Worm (Caenorhabditis elegans) whole organism, young adult: Measurements from ENCODE around the gene K03B4.9.

ENCODE experiments used
- B0336.3 ChIP-seq: fragments of 200-800 bp; sonication (Bioruptor generic); IDR thresholded peaks from 2 replicates; pipeline ENCODE4 v1.3.6; 2022; ENCODE audit warnings: missing genetic modification characterization, missing compliant biosample characterization
- D2030.7 ChIP-seq: fragments of 200-800 bp; sonication (Bioruptor generic); IDR thresholded peaks from 2 replicates; pipeline ENCODE4 v1.3.6; 2022; ENCODE audit warnings: missing genetic modification reagents, missing genetic modification characterization, missing compliant biosample characterization
- F10E7.11 ChIP-seq: sonication (generic microtip); optimal IDR thresholded peaks from 2 replicates; lab custom pipeline; 2017; ENCODE audit warnings: mild to moderate bottlenecking, missing genetic modification characterization, moderate library complexity, missing compliant biosample characterization
- F23B12.7 ChIP-seq: sonication (generic microtip); optimal IDR thresholded peaks from 2 replicates; lab custom pipeline; 2017; ENCODE audit warnings: missing genetic modification characterization, mild to moderate bottlenecking, missing compliant biosample characterization, antibody characterized with exemption, moderate library complexity; ENCODE audit not compliant: insufficient read depth
- K11D2.4 ChIP-seq: fragments of 200-800 bp; sonication (Bioruptor generic); IDR thresholded peaks from 2 replicates; pipeline ENCODE4 v1.3.6; 2022; ENCODE audit warnings: missing genetic modification reagents, missing genetic modification characterization, missing compliant biosample characterization
- Y53F4B.3 ChIP-seq: fragments of 200-800 bp; sonication (Bioruptor generic); IDR thresholded peaks from 2 replicates; pipeline ENCODE4 v1.3.6; 2022; ENCODE audit warnings: missing genetic modification reagents, missing genetic modification characterization, missing compliant biosample characterization
- Y53G8AR.9 ChIP-seq: fragments of 200-800 bp; sonication (Bioruptor generic); conservative IDR thresholded peaks from 2 replicates; pipeline ENCODE4 v1.3.6; 2022; ENCODE audit warnings: missing genetic modification reagents, missing genetic modification characterization, missing compliant biosample characterization
- Y56A3A.18 ChIP-seq: fragments of 200-800 bp; sonication (Bioruptor generic); IDR thresholded peaks from 2 replicates; pipeline ENCODE4 v1.3.6; 2022; ENCODE audit warnings: missing genetic modification reagents, missing genetic modification characterization, missing compliant biosample characterization
- Y79H2A.3 ChIP-seq: fragments of 200-800 bp; sonication (Bioruptor generic); conservative IDR thresholded peaks from 2 replicates; pipeline ENCODE4 v1.3.6; 2022; ENCODE audit warnings: missing genetic modification reagents, missing genetic modification characterization, missing compliant biosample characterization
- aptf-2 ChIP-seq: fragments of 200-800 bp; sonication (Bioruptor generic); conservative IDR thresholded peaks from 2 replicates; pipeline ENCODE4 v1.3.6; 2022; ENCODE audit warnings: missing genetic modification reagents, missing genetic modification characterization, missing compliant biosample characterization
- atf-7 ChIP-seq: sonication (generic microtip); optimal IDR thresholded peaks from 2 replicates; lab custom pipeline; 2017; ENCODE audit warnings: mild to moderate bottlenecking, missing genetic modification characterization, missing compliant biosample characterization
- bed-1 ChIP-seq: fragments of 200-800 bp; sonication (Bioruptor generic); IDR thresholded peaks from 2 replicates; pipeline ENCODE4 v1.3.6; 2022; ENCODE audit warnings: missing genetic modification reagents, missing genetic modification characterization, missing compliant biosample characterization
- cebp-1 ChIP-seq, 2 experiments: fragments of 200-800 bp in 1 of 2; sonication (Bioruptor generic) in 1 of 2; sonication (generic microtip) in 1 of 2; IDR thresholded peaks in 1 of 2; optimal IDR thresholded peaks in 1 of 2; 2 replicates each; pipeline versions ENCODE4 v1.3.6 to Lab custom; 2017 to 2022; ENCODE audit warnings: missing compliant biosample characterization in 2 of 2, missing genetic modification characterization in 2 of 2, mild to moderate bottlenecking in 1 of 2, missing genetic modification reagents in 1 of 2, moderate library complexity in 1 of 2
- ceh-40 ChIP-seq: fragments of 200-800 bp; sonication (Bioruptor generic); IDR thresholded peaks from 2 replicates; pipeline ENCODE4 v1.3.6; 2022; ENCODE audit warnings: missing genetic modification characterization, missing compliant biosample characterization
- ceh-91 ChIP-seq: fragments of 200-800 bp; sonication (Bioruptor generic); IDR thresholded peaks from 2 replicates; pipeline ENCODE4 v1.3.6; 2022; ENCODE audit warnings: missing genetic modification reagents, missing genetic modification characterization, missing compliant biosample characterization
- dpff-1 ChIP-seq: sonication (generic microtip); optimal IDR thresholded peaks from 2 replicates; lab custom pipeline; 2017; ENCODE audit warnings: mild to moderate bottlenecking, missing genetic modification characterization, missing compliant biosample characterization
- dpl-1 ChIP-seq: fragments of 150-350 bp; optimal IDR thresholded peaks from 2 replicates; lab custom pipeline; 2014; ENCODE audit warnings: missing biosample characterization, missing genetic modification reagents, missing genetic modification characterization
- efl-1 ChIP-seq: fragments of 150-350 bp; optimal IDR thresholded peaks from 2 replicates; lab custom pipeline; 2014; ENCODE audit warnings: missing biosample characterization, missing genetic modification reagents, missing genetic modification characterization
- egl-18 ChIP-seq: fragments of 200-800 bp; sonication (Bioruptor generic); IDR thresholded peaks from 2 replicates; pipeline ENCODE4 v1.3.6; 2022; ENCODE audit warnings: missing genetic modification reagents, missing genetic modification characterization, missing compliant biosample characterization
- egl-44 ChIP-seq: fragments of 200-800 bp; sonication (Bioruptor generic); IDR thresholded peaks from 2 replicates; pipeline ENCODE4 v1.3.6; 2022; ENCODE audit warnings: missing genetic modification reagents, missing genetic modification characterization, missing compliant biosample characterization
- egrh-3 ChIP-seq: fragments of 200-800 bp; sonication (Bioruptor generic); IDR thresholded peaks from 2 replicates; pipeline ENCODE4 v1.3.6; 2022; ENCODE audit warnings: missing genetic modification reagents, missing genetic modification characterization, missing compliant biosample characterization
- hmg-1.2 ChIP-seq: fragments of 200-800 bp; sonication (Bioruptor generic); IDR thresholded peaks from 2 replicates; pipeline ENCODE4 v1.3.6; 2022; ENCODE audit warnings: missing genetic modification reagents, missing genetic modification characterization, missing compliant biosample characterization
- hmg-20 ChIP-seq: fragments of 200-800 bp; sonication (Bioruptor generic); IDR thresholded peaks from 2 replicates; pipeline ENCODE4 v1.3.6; 2022; ENCODE audit warnings: missing genetic modification reagents, missing genetic modification characterization, missing compliant biosample characterization
- lin-40 ChIP-seq: sonication (generic microtip); optimal IDR thresholded peaks from 2 replicates; lab custom pipeline; 2016; ENCODE audit warnings: missing genetic modification characterization, mild to moderate bottlenecking, missing compliant biosample characterization, missing genotype, missing genetic modification reagents
- lin-54 ChIP-seq: fragments of 200-800 bp; sonication (Bioruptor generic); optimal IDR thresholded peaks from 2 replicates; lab custom pipeline; 2018; ENCODE audit warnings: mild to moderate bottlenecking, missing genetic modification characterization, missing compliant biosample characterization
- lsy-27 ChIP-seq: sonication (generic microtip); optimal IDR thresholded peaks from 2 replicates; lab custom pipeline; 2017; ENCODE audit warnings: missing genetic modification characterization, mild to moderate bottlenecking, missing compliant biosample characterization, antibody characterized with exemption, missing genotype, borderline replicate concordance; ENCODE audit not compliant: insufficient read depth
- madf-6 ChIP-seq: fragments of 200-800 bp; sonication (Bioruptor generic); IDR thresholded peaks from 2 replicates; pipeline ENCODE4 v1.3.6; 2022; ENCODE audit warnings: missing genetic modification reagents, missing genetic modification characterization, missing compliant biosample characterization
- madf-8 ChIP-seq: fragments of 200-800 bp; sonication (Bioruptor generic); conservative IDR thresholded peaks from 2 replicates; pipeline ENCODE4 v1.3.6; 2022; ENCODE audit warnings: missing genetic modification reagents, missing genetic modification characterization, missing compliant biosample characterization
- nfya-1 ChIP-seq: sonication (generic microtip); optimal IDR thresholded peaks from 2 replicates; lab custom pipeline; 2017; ENCODE audit warnings: antibody characterized with exemption, missing compliant biosample characterization, missing genetic modification characterization, borderline replicate concordance; ENCODE audit not compliant: insufficient read depth
- nfyb-1 ChIP-seq: fragments of 200-800 bp; sonication (Bioruptor generic); IDR thresholded peaks from 2 replicates; pipeline ENCODE4 v1.3.6; 2022; ENCODE audit warnings: missing genetic modification reagents, missing genetic modification characterization, missing compliant biosample characterization
- nhr-27 ChIP-seq: fragments of 200-800 bp; sonication (Bioruptor generic); optimal IDR thresholded peaks from 2 replicates; lab custom pipeline; 2018; ENCODE audit warnings: mild to moderate bottlenecking, missing genetic modification characterization, moderate library complexity, missing compliant biosample characterization
- rpc-1 ChIP-seq, 2 experiments: fragments of 150-350 bp in 1 of 2; sonication (generic microtip) in 1 of 2; optimal IDR thresholded peaks; 2 replicates each; lab custom pipeline; 2014 to 2018; ENCODE audit warnings: missing biosample characterization in 1 of 2, missing genetic modification characterization in 1 of 2, missing genetic modification reagents in 1 of 2, missing genotype in 1 of 2
- sdz-38 ChIP-seq: sonication (generic microtip); optimal IDR thresholded peaks from 2 replicates; lab custom pipeline; 2016; ENCODE audit warnings: missing genotype, missing genetic modification characterization, missing compliant biosample characterization
- sea-2 ChIP-seq: fragments of 200-800 bp; sonication (Bioruptor generic); IDR thresholded peaks from 2 replicates; pipeline ENCODE4 v1.3.6; 2022; ENCODE audit warnings: missing genetic modification characterization, missing compliant biosample characterization
- xnd-1 ChIP-seq: sonication (generic microtip); optimal IDR thresholded peaks from 2 replicates; lab custom pipeline; 2016; ENCODE audit warnings: missing genotype, missing genetic modification reagents, missing genetic modification characterization, missing compliant biosample characterization
- zfh-2 ChIP-seq: fragments of 200-800 bp; sonication (Bioruptor generic); conservative IDR thresholded peaks from 2 replicates; pipeline ENCODE4 v1.3.6; 2022; ENCODE audit warnings: missing genetic modification reagents, missing genetic modification characterization, missing compliant biosample characterization
- ztf-28 ChIP-seq: fragments of 200-800 bp; sonication (Bioruptor generic); IDR thresholded peaks from 2 replicates; pipeline ENCODE4 v1.3.6; 2022; ENCODE audit warnings: missing genetic modification reagents, missing genetic modification characterization, missing compliant biosample characterization

Gene K03B4.9

DNA sequence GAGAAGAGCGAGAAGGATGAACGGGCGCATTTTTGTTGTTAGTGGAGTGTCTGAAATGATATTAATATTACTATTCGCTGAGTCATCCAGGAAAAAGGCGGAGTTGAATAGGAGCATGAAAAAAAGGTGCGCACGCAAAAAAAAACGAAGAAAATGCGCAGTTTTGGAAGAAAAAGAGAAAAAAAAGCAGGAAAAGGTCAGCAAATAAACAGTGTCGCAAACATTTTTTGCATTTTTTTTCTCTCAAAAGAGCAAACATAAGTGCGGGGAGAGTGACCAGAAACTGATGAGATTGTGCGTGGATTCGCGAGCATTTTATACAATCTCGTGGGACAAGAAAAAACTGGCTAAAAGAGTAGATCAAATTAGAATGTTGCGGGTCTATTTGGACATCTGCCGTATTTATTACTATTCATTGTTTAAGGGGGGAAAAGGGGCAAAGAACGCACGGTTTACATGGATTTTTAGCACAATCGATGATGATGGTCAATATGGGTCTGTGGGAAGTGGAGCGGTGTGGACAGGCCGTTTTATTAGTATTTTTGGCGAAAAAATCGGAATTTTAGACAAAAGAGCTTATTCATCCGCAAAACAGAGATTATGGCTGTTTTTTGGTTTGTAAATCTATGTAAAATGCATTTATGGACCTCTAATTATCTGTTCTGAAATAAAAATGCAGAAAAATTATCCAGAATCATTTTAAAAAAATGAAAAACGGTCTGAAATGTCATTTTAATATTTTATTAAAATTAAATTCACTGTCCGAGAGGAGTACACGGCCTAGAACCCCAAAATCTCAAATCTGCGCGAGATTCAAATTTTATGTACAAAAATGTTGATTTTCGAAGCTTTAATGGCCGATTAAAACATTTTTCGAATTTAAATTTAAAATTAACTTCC is 20.2 kb upstream of the K03B4.9 start, which contains the start of gene cpg-8:
Gene cpg-8 (minus strand): TSS at position 51 of the 900 bp plus-strand sequence.
- peak; percentile 17 for TF ChIP-seq lin-54
- peak; percentile 52; the same call in 1 of the 2 replicates for TF ChIP-seq aptf-2
- no peak for TF ChIP-seq F10E7.11 (tag; lab: Kevin White, UChicago)
- TF ChIP-seq efl-1 (GFP tag; lab: Kevin White, UChicago): peak; percentile 26
- 0 out of 2 replicates have a peak, but pooled peaks have one; percentile 61 for TF ChIP-seq ztf-28 (GFP tag; lab: Robert Waterston, UW)
- no peak for TF ChIP-seq lsy-27 (tag; lab: Kevin White, UChicago)
- peak; percentile 17 for TF ChIP-seq dpl-1 (GFP tag; lab: Kevin White, UChicago)
- no peak for TF ChIP-seq Y53F4B.3
- peak; percentile 76 for TF ChIP-seq madf-6 (GFP tag; lab: Robert Waterston, UW)
- no peak for TF ChIP-seq nfyb-1
- peak; percentile 15; the same call in 1 of the 2 replicates for TF ChIP-seq B0336.3 (GFP tag; lab: Robert Waterston, UW)
- TF ChIP-seq xnd-1 (tag; lab: Kevin White, UChicago): peak; percentile 56
- TF ChIP-seq madf-8 (GFP tag; lab: Robert Waterston, UW): peak; percentile 53
- peak; percentile 36; the same call in 1 of the 2 replicates for TF ChIP-seq D2030.7 (GFP tag; lab: Robert Waterston, UW)
- TF ChIP-seq ceh-40 (GFP tag; lab: Robert Waterston, UW): no peak
- TF ChIP-seq hmg-1.2 (GFP tag; lab: Robert Waterston, UW): 0 out of 2 replicates have a peak, but pooled peaks have one; percentile 6

DNA sequence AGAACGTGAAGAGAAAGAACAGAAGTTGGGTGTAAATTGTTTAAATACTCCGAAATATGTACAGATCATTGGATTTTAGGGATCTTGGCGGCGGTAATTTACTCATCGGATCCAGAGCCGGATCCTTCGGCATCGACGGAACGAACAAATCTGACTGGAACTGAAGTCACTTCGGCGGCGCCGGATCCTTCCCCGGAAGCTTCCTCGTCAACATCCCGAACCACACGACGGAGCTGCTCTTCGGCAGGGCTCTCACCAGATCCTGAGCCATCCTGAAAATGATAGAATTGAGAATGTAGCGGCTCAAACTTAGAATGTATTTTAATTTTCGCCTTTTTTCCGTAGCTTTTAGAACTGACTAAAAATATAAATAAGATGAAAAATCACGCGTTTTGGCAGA is 19.3 kb upstream of the K03B4.9 start:
- TF ChIP-seq nfya-1 (tag; lab: Kevin White, UChicago): no peak
- TF ChIP-seq ztf-28 (GFP tag; lab: Robert Waterston, UW): no peak
- TF ChIP-seq dpff-1 (tag; lab: Kevin White, UChicago): no peak
- peak; percentile 69; the same call in 1 of the 2 replicates for TF ChIP-seq egrh-3 (GFP tag; lab: Robert Waterston, UW)
- TF ChIP-seq egl-18 (GFP tag; lab: Robert Waterston, UW): no peak
- TF ChIP-seq zfh-2 (GFP tag; lab: Robert Waterston, UW): 0 out of 2 replicates have a peak, but pooled peaks have one; percentile 31
- no peak for TF ChIP-seq madf-8 (GFP tag; lab: Robert Waterston, UW)
- no peak for TF ChIP-seq F10E7.11 (tag; lab: Kevin White, UChicago)
- no peak for TF ChIP-seq K11D2.4 (GFP tag; lab: Robert Waterston, UW)
- TF ChIP-seq sdz-38 (tag; lab: Kevin White, UChicago): no peak
- TF ChIP-seq nhr-27: no peak
- no peak for TF ChIP-seq hmg-20 (GFP tag; lab: Robert Waterston, UW)
- no peak for TF ChIP-seq rpc-1 (optimal IDR thresholded peaks at IDR 0.05; lab: Kevin White, UChicago)
- no peak for TF ChIP-seq rpc-1 (tag; optimal IDR thresholded peaks at IDR 0.05; lab: Kevin White, UChicago)
- 0 out of 2 replicates have a peak, but pooled peaks have one; percentile 16 for TF ChIP-seq hmg-1.2 (GFP tag; lab: Robert Waterston, UW)
- no peak for TF ChIP-seq lin-40 (tag; lab: Kevin White, UChicago)
- TF ChIP-seq Y53G8AR.9: no peak; the same call in 1 of the 2 replicates
- no peak for TF ChIP-seq Y79H2A.3 (GFP tag; lab: Robert Waterston, UW)
- TF ChIP-seq sea-2 (GFP tag; lab: Robert Waterston, UW): no peak
- 0 out of 2 replicates have a peak, but pooled peaks have one; percentile 22 for TF ChIP-seq Y56A3A.18
- no peak for TF ChIP-seq atf-7 (tag; lab: Kevin White, UChicago)
- no peak for TF ChIP-seq egl-44 (GFP tag; lab: Robert Waterston, UW)
- TF ChIP-seq F23B12.7 (tag; lab: Kevin White, UChicago): no peak
- TF ChIP-seq cebp-1 (GFP tag; IDR thresholded peaks at IDR 0.05; lab: Robert Waterston, UW): no peak
- no peak for TF ChIP-seq cebp-1 (tag; optimal IDR thresholded peaks at IDR 0.05; lab: Kevin White, UChicago)
- no peak for TF ChIP-seq ceh-91
- no peak for TF ChIP-seq bed-1 (GFP tag; lab: Robert Waterston, UW)
